3 worm cellular contexts compared by ENCODE assay signal in the genomic region with DNA sequence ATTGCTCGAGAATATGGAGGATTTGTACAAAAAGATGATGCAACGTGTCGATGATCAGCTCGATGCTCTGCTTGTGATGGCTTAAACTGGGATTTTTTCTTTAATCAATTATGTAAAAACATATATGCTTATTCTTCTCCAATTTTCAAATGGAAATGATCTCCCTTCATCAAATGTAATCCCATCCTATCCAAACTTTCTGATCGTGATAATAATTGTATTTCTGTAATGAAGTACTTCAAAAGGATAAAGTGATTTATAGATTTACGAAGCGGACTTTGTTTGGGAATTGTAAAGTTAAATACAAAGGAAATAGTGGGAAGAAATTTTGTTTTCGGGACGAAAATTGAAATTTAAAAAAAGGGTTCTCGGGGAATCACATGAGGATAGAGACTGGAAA.
TF ChIP-seq lines count a peak whose summit lies in the region.

No protein-coding gene starts in this region.

TF ChIP-seq in whole organism, L3 larva, 47 proteins besides CTCF, POLR2A, EP300 and RAD21 (continued from another document):
- TF ChIP-seq ztf-4 (tag; optimal IDR thresholded peaks at IDR 0.05; lab: Kevin White, UChicago) (peak; percentile 6), nhr-23 (tag; optimal IDR thresholded peaks at IDR 0.05; lab: Kevin White, UChicago) (no peak), nhr-43 (tag; optimal IDR thresholded peaks at IDR 0.05; lab: Kevin White, UChicago; ENCODE audit: poor library complexity, severe bottlenecking) (peak; percentile 19), tbx-2 (tag; optimal IDR thresholded peaks at IDR 0.05; lab: Kevin White, UChicago) (no peak), mdl-1 (tag; optimal IDR thresholded peaks at IDR 0.05; lab: Kevin White, UChicago) (no peak), fkh-2 (tag; optimal IDR thresholded peaks at IDR 0.05; lab: Kevin White, UChicago) (no peak), eor-1 (tag; optimal IDR thresholded peaks at IDR 0.05; lab: Kevin White, UChicago) (no peak), ceh-28 (tag; optimal IDR thresholded peaks at IDR 0.05; lab: Kevin White, UChicago) (peak; percentile 28), daf-12 (tag; optimal IDR thresholded peaks at IDR 0.05; lab: Kevin White, UChicago) (no peak), zag-1 (tag; optimal IDR thresholded peaks at IDR 0.05; lab: Kevin White, UChicago) (no peak), nhr-237 (tag; optimal IDR thresholded peaks at IDR 0.05; lab: Kevin White, UChicago) (no peak), egl-27 (tag; optimal IDR thresholded peaks at IDR 0.05; lab: Kevin White, UChicago) (no peak), skn-1 (tag; optimal IDR thresholded peaks at IDR 0.05; lab: Kevin White, UChicago) (no peak), elt-3 (tag; optimal IDR thresholded peaks at IDR 0.05; lab: Kevin White, UChicago) (no peak), ceh-16 (tag; optimal IDR thresholded peaks at IDR 0.05; lab: Kevin White, UChicago) (no peak), jun-1 (tag; optimal IDR thresholded peaks at IDR 0.05; lab: Kevin White, UChicago) (no peak), mml-1 (tag; optimal IDR thresholded peaks at IDR 0.05; lab: Kevin White, UChicago) (no peak), nfya-1 (tag; optimal IDR thresholded peaks at IDR 0.05; lab: Kevin White, UChicago; ENCODE audit: insufficient read depth) (no peak), pqm-1 (tag; optimal IDR thresholded peaks at IDR 0.05; lab: Kevin White, UChicago) (no peak), unc-62 (GFP tag; optimal IDR thresholded peaks at IDR 0.05; lab: Kevin White, UChicago) (no peak), lin-39 (tag; optimal IDR thresholded peaks at IDR 0.05; lab: Kevin White, UChicago) (no peak), ceh-82 (tag; optimal IDR thresholded peaks at IDR 0.05; lab: Kevin White, UChicago) (no peak), egl-5 (tag; optimal IDR thresholded peaks at IDR 0.05; lab: Kevin White, UChicago) (no peak), ama-1 (optimal IDR thresholded peaks at IDR 0.05; lab: Kevin White, UChicago) (peak; percentile 61), fkh-10 (GFP tag; optimal IDR thresholded peaks at IDR 0.05; lab: Kevin White, UChicago) (no peak), pha-4 (tag; optimal IDR thresholded peaks at IDR 0.05; lab: Kevin White, UChicago) (peak; percentile 16), nhr-76 (tag; optimal IDR thresholded peaks at IDR 0.05; lab: Kevin White, UChicago) (no peak), elt-2 (tag; optimal IDR thresholded peaks at IDR 0.05; lab: Kevin White, UChicago) (peak; percentile 23), nhr-28 (tag; optimal IDR thresholded peaks at IDR 0.05; lab: Kevin White, UChicago) (no peak), nhr-25 (tag; optimal IDR thresholded peaks at IDR 0.05; lab: Kevin White, UChicago) (peak; percentile 8)
TF ChIP-seq in whole organism, L3 larva: peak in this region for 8.

TF ChIP-seq in whole organism, L4 larva, 104 proteins besides CTCF, POLR2A, EP300 and RAD21 (continued from another document):
- TF ChIP-seq unc-62 (GFP tag; optimal IDR thresholded peaks at IDR 0.05 in 1 of 2; lab: Kevin White, UChicago) (no peak), unc-62 (tag; optimal IDR thresholded peaks at IDR 0.05; lab: Kevin White, UChicago) (no peak), madf-5 (GFP tag; IDR thresholded peaks at IDR 0.05; lab: Robert Waterston, UW) (no peak), vab-7 (GFP tag; IDR thresholded peaks at IDR 0.05; lab: Robert Waterston, UW) (no peak), zip-11 (GFP tag; IDR thresholded peaks at IDR 0.05; lab: Robert Waterston, UW) (no peak), mdl-1 (tag; optimal IDR thresholded peaks at IDR 0.05; lab: Kevin White, UChicago) (no peak), nhr-102 (tag; optimal IDR thresholded peaks at IDR 0.05; lab: Kevin White, UChicago) (peak; percentile 7), cey-2 (tag; optimal IDR thresholded peaks at IDR 0.05; lab: Kevin White, UChicago; ENCODE audit: borderline replicate concordance, insufficient read depth) (no peak), pha-4 (GFP tag; IDR thresholded peaks at IDR 0.05; lab: Robert Waterston, UW) (peak; percentile 41; the same call in 1 of the 2 replicates), pha-4 (tag; optimal IDR thresholded peaks at IDR 0.05; lab: Kevin White, UChicago) (no peak), nhr-48 (tag; optimal IDR thresholded peaks at IDR 0.05; lab: Kevin White, UChicago) (no peak), zfp-3 (GFP tag; conservative IDR thresholded peaks at IDR 0.05; lab: Robert Waterston, UW) (no peak), mxl-2 (GFP tag; conservative IDR thresholded peaks at IDR 0.05; lab: Robert Waterston, UW) (no peak), ama-1 (optimal IDR thresholded peaks at IDR 0.05; lab: Kevin White, UChicago) (peak; percentile 31), F37D6.2 (tag; optimal IDR thresholded peaks at IDR 0.05; lab: Kevin White, UChicago) (no peak), ztf-7 (tag; optimal IDR thresholded peaks at IDR 0.05; lab: Kevin White, UChicago) (no peak), nhr-76 (tag; optimal IDR thresholded peaks at IDR 0.05; lab: Kevin White, UChicago) (no peak), unc-130 (GFP tag; optimal IDR thresholded peaks at IDR 0.05; lab: Kevin White, UChicago) (no peak), daf-8 (GFP tag; IDR thresholded peaks at IDR 0.05; lab: Robert Waterston, UW) (no peak), duxl-1 (tag; optimal IDR thresholded peaks at IDR 0.05; lab: Kevin White, UChicago; ENCODE audit: poor library complexity) (no peak), pqm-1 (tag; optimal IDR thresholded peaks at IDR 0.05; lab: Kevin White, UChicago) (no peak), fos-1 (tag; optimal IDR thresholded peaks at IDR 0.05; lab: Kevin White, UChicago) (no peak), daf-16 (GFP tag; optimal IDR thresholded peaks at IDR 0.05; lab: Kevin White, UChicago) (no peak), daf-16 (tag; optimal IDR thresholded peaks at IDR 0.05; lab: Kevin White, UChicago) (peak; percentile 39), mep-1 (tag; optimal IDR thresholded peaks at IDR 0.05; lab: Kevin White, UChicago) (peak; percentile 63), lin-38 (GFP tag; IDR thresholded peaks at IDR 0.05; lab: Robert Waterston, UW) (0 out of 2 replicates have a peak, but pooled peaks have one; percentile 17), zfp-2 (tag; optimal IDR thresholded peaks at IDR 0.05; lab: Kevin White, UChicago) (no peak), attf-4 (tag; optimal IDR thresholded peaks at IDR 0.05; lab: Kevin White, UChicago) (no peak), ceh-82 (tag; optimal IDR thresholded peaks at IDR 0.05; lab: Kevin White, UChicago) (no peak), lin-15B (tag; optimal IDR thresholded peaks at IDR 0.05; lab: Kevin White, UChicago) (no peak), snpc-1.2 (GFP tag; IDR thresholded peaks at IDR 0.05; lab: Robert Waterston, UW) (peak; percentile 72), Y105C5A.15 (GFP tag; IDR thresholded peaks at IDR 0.05; lab: Robert Waterston, UW) (no peak)

TF ChIP-seq in whole organism, young adult, 124 proteins besides CTCF, POLR2A, EP300 and RAD21 (continued from another document):
- TF ChIP-seq mcd-1 (GFP tag; IDR thresholded peaks at IDR 0.05; lab: Robert Waterston, UW) = no peak
- TF ChIP-seq snpc-1.1 (tag; optimal IDR thresholded peaks at IDR 0.05; lab: Kevin White, UChicago; ENCODE audit: insufficient read depth) = peak; percentile 31
- no peak for TF ChIP-seq egl-18 (GFP tag; IDR thresholded peaks at IDR 0.05; lab: Robert Waterston, UW)
- no peak for TF ChIP-seq pha-4 (tag; optimal IDR thresholded peaks at IDR 0.05; lab: Kevin White, UChicago)
- TF ChIP-seq madf-3 (GFP tag; IDR thresholded peaks at IDR 0.05; lab: Robert Waterston, UW) = no peak
- TF ChIP-seq him-1 (tag; optimal IDR thresholded peaks at IDR 0.05; lab: Kevin White, UChicago) = peak; percentile 73
- no peak for TF ChIP-seq bed-2 (GFP tag; IDR thresholded peaks at IDR 0.05; lab: Robert Waterston, UW)
- peak in 1 of 3 experiments; percentile 62 for TF ChIP-seq lin-35 (GFP tag; optimal IDR thresholded peaks at IDR 0.05; lab: Kevin White, UChicago)
- TF ChIP-seq hrde-1 (tag; optimal IDR thresholded peaks at IDR 0.05; lab: Kevin White, UChicago; ENCODE audit: borderline replicate concordance) = peak; percentile 48
- no peak for TF ChIP-seq ztf-22 (GFP tag; optimal IDR thresholded peaks at IDR 0.05; lab: Kevin White, UChicago)
- no peak for TF ChIP-seq zfh-2 (GFP tag; conservative IDR thresholded peaks at IDR 0.05; lab: Robert Waterston, UW)
- TF ChIP-seq ekl-4 (GFP tag; IDR thresholded peaks at IDR 0.05; lab: Robert Waterston, UW) = 0 out of 2 replicates have a peak, but pooled peaks have one; percentile 26
- no peak for TF ChIP-seq tbx-9 (tag; optimal IDR thresholded peaks at IDR 0.05; lab: Kevin White, UChicago; ENCODE audit: borderline replicate concordance)
- peak in 1 of 2 experiments; percentile 32 for TF ChIP-seq rec-8 (tag; optimal IDR thresholded peaks at IDR 0.05; lab: Kevin White, UChicago)
- peak; percentile 76 for TF ChIP-seq Y79H2A.3 (GFP tag; conservative IDR thresholded peaks at IDR 0.05; lab: Robert Waterston, UW)
- peak; percentile 31 for TF ChIP-seq athp-1 (tag; optimal IDR thresholded peaks at IDR 0.05; lab: Kevin White, UChicago)
- TF ChIP-seq lir-1 (GFP tag; conservative IDR thresholded peaks at IDR 0.05; lab: Robert Waterston, UW) = no peak
- TF ChIP-seq snpc-4 (GFP tag; optimal IDR thresholded peaks at IDR 0.05; lab: Kevin White, UChicago) = peak; percentile 72
- TF ChIP-seq snpc-4 (tag; optimal IDR thresholded peaks at IDR 0.05; lab: Kevin White, UChicago) = peak in 3 of 4 experiments; percentile 20 to 90 (median 45)
- 0 out of 2 replicates have a peak, but pooled peaks have one; percentile 7 for TF ChIP-seq pbrm-1 (GFP tag; IDR thresholded peaks at IDR 0.05; lab: Robert Waterston, UW)
- no peak for TF ChIP-seq mel-28 (tag; optimal IDR thresholded peaks at IDR 0.05; lab: Kevin White, UChicago; ENCODE audit: borderline replicate concordance)
- no peak for TF ChIP-seq unc-62 (GFP tag; optimal IDR thresholded peaks at IDR 0.05; lab: Kevin White, UChicago)
- no peak for TF ChIP-seq rcor-1 (GFP tag; IDR thresholded peaks at IDR 0.05; lab: Robert Waterston, UW)
- no peak for TF ChIP-seq atf-7 (tag; optimal IDR thresholded peaks at IDR 0.05; lab: Kevin White, UChicago)
- TF ChIP-seq hmg-1.2 (GFP tag; IDR thresholded peaks at IDR 0.05; lab: Robert Waterston, UW) = peak; percentile 10; the same call in 1 of the 2 replicates
- no peak for TF ChIP-seq hmg-20 (GFP tag; IDR thresholded peaks at IDR 0.05; lab: Robert Waterston, UW)
- TF ChIP-seq F49E8.2 (tag; optimal IDR thresholded peaks at IDR 0.05; lab: Kevin White, UChicago; ENCODE audit: insufficient read depth) = no peak
- TF ChIP-seq xnd-1 (tag; optimal IDR thresholded peaks at IDR 0.05; lab: Kevin White, UChicago) = no peak
- no peak for TF ChIP-seq madf-10 (tag; optimal IDR thresholded peaks at IDR 0.05; lab: Kevin White, UChicago)
- no peak for TF ChIP-seq ztf-6 (GFP tag; IDR thresholded peaks at IDR 0.05; lab: Robert Waterston, UW)
- no peak for TF ChIP-seq F55B11.4 (tag; optimal IDR thresholded peaks at IDR 0.05; lab: Kevin White, UChicago; ENCODE audit: borderline replicate concordance, insufficient read depth)
- TF ChIP-seq lin-54 (GFP tag; optimal IDR thresholded peaks at IDR 0.05; lab: Kevin White, UChicago) = peak; percentile 21
- peak; percentile 0 for TF ChIP-seq lsl-1 (GFP tag; optimal IDR thresholded peaks at IDR 0.05; lab: Kevin White, UChicago)
- no peak for TF ChIP-seq nhr-80 (tag; optimal IDR thresholded peaks at IDR 0.05; lab: Kevin White, UChicago)
- no peak for TF ChIP-seq ceh-27 (GFP tag; optimal IDR thresholded peaks at IDR 0.05; lab: Kevin White, UChicago)
- no peak for TF ChIP-seq nhr-179 (tag; optimal IDR thresholded peaks at IDR 0.05; lab: Kevin White, UChicago)
- TF ChIP-seq nhr-90 (tag; optimal IDR thresholded peaks at IDR 0.05; lab: Kevin White, UChicago) = no peak
- no peak for TF ChIP-seq B0261.1 (tag; optimal IDR thresholded peaks at IDR 0.05; lab: Kevin White, UChicago)
- TF ChIP-seq madf-8 (GFP tag; conservative IDR thresholded peaks at IDR 0.05; lab: Robert Waterston, UW) = no peak; the same call in 1 of the 2 replicates
- 0 out of 2 replicates have a peak, but pooled peaks have one; percentile 28 for TF ChIP-seq Y67H2A.10 (GFP tag; conservative IDR thresholded peaks at IDR 0.05; lab: Robert Waterston, UW)
- TF ChIP-seq fkh-3 (tag; optimal IDR thresholded peaks at IDR 0.05; lab: Kevin White, UChicago) = no peak
- no peak for TF ChIP-seq lag-1 (GFP tag; IDR thresholded peaks at IDR 0.05; lab: Robert Waterston, UW)
- no peak for TF ChIP-seq dpff-1 (tag; optimal IDR thresholded peaks at IDR 0.05; lab: Kevin White, UChicago)
- no peak for TF ChIP-seq K11D2.4 (GFP tag; IDR thresholded peaks at IDR 0.05; lab: Robert Waterston, UW)
- no peak for TF ChIP-seq dox-1 (GFP tag; IDR thresholded peaks at IDR 0.05; lab: Robert Waterston, UW)
- TF ChIP-seq let-526 (GFP tag; IDR thresholded peaks at IDR 0.05; lab: Robert Waterston, UW) = no peak
- TF ChIP-seq K12H6.12 (tag; optimal IDR thresholded peaks at IDR 0.05; lab: Kevin White, UChicago) = no peak
- TF ChIP-seq snpc-3.4 (tag; optimal IDR thresholded peaks at IDR 0.05; lab: Kevin White, UChicago) = no peak
- peak; percentile 38 for TF ChIP-seq tlf-1 (GFP tag; optimal IDR thresholded peaks at IDR 0.05; lab: Kevin White, UChicago)
- TF ChIP-seq snpc-1.3 (tag; optimal IDR thresholded peaks at IDR 0.05; lab: Kevin White, UChicago; ENCODE audit: insufficient read depth) = peak; percentile 61
- TF ChIP-seq Y53F4B.3 (GFP tag; IDR thresholded peaks at IDR 0.05; lab: Robert Waterston, UW) = no peak
TF ChIP-seq in whole organism, young adult: peak in this region for 29.
